Worm (Caenorhabditis elegans) whole organism, late embryonic: ENCODE results near the gene F18C5.5.

Experiments used
- C08G9.2 ChIP-seq: sonication (generic microtip); optimal IDR thresholded peaks from 2 replicates; lab custom pipeline; 2016; ENCODE audit warnings: mild to moderate bottlenecking, missing genetic modification characterization, moderate library complexity, missing compliant biosample characterization
- C38D4.7 ChIP-seq: fragments of 200-800 bp; sonication (Bioruptor generic); optimal IDR thresholded peaks from 2 replicates; lab custom pipeline; 2018; ENCODE audit warnings: mild to moderate bottlenecking, missing genetic modification characterization, moderate library complexity, missing compliant biosample characterization
- F13H6.1 ChIP-seq: sonication (generic microtip); optimal IDR thresholded peaks from 2 replicates; lab custom pipeline; 2016; ENCODE audit warnings: missing genetic modification characterization, missing compliant biosample characterization
- K02D7.2 ChIP-seq: sonication (generic microtip); optimal IDR thresholded peaks from 2 replicates; lab custom pipeline; 2017; ENCODE audit warnings: mild to moderate bottlenecking, missing genetic modification characterization, missing compliant biosample characterization
- K09A11.1 ChIP-seq: sonication (generic microtip); optimal IDR thresholded peaks from 2 replicates; lab custom pipeline; 2017; ENCODE audit warnings: antibody characterized with exemption, mild to moderate bottlenecking, missing genetic modification characterization, missing compliant biosample characterization; ENCODE audit not compliant: insufficient read depth
- ama-1 ChIP-seq: fragments of 150-350 bp; optimal IDR thresholded peaks from 2 replicates; lab custom pipeline; 2014
- ceh-19 ChIP-seq: fragments of 200-800 bp; sonication (Bioruptor generic); optimal IDR thresholded peaks from 2 replicates; lab custom pipeline; 2018; ENCODE audit warnings: mild to moderate bottlenecking, missing genetic modification characterization, missing compliant biosample characterization
- ceh-24 ChIP-seq: sonication (generic microtip); optimal IDR thresholded peaks from 2 replicates; lab custom pipeline; 2016; ENCODE audit warnings: mild to moderate bottlenecking, missing genetic modification characterization, missing compliant biosample characterization
- ceh-30 ChIP-seq: fragments of 150-350 bp; optimal IDR thresholded peaks from 2 replicates; lab custom pipeline; 2014; ENCODE audit warnings: missing biosample characterization, missing genetic modification characterization
- ceh-34 ChIP-seq: sonication (generic microtip); optimal IDR thresholded peaks from 2 replicates; lab custom pipeline; 2016; ENCODE audit warnings: mild to moderate bottlenecking, missing genetic modification characterization, missing compliant biosample characterization
- ceh-45 ChIP-seq: fragments of 200-800 bp; sonication (Bioruptor generic); IDR thresholded peaks from 2 replicates; pipeline ENCODE4 v1.3.6; 2022; ENCODE audit warnings: missing genetic modification reagents, missing genetic modification characterization, missing compliant biosample characterization
- ceh-48 ChIP-seq: sonication (generic microtip); optimal IDR thresholded peaks from 2 replicates; lab custom pipeline; 2016; ENCODE audit warnings: missing genetic modification characterization, inconsistent platforms, missing compliant biosample characterization
- ceh-9 ChIP-seq: sonication (generic microtip); optimal IDR thresholded peaks from 2 replicates; lab custom pipeline; 2016; ENCODE audit warnings: mild to moderate bottlenecking, missing genetic modification characterization, inconsistent platforms, missing compliant biosample characterization
- dve-1 ChIP-seq: sonication (generic microtip); optimal IDR thresholded peaks from 2 replicates; lab custom pipeline; 2017; ENCODE audit warnings: antibody characterized with exemption, mild to moderate bottlenecking, missing genetic modification characterization, missing compliant biosample characterization
- ets-4 ChIP-seq: sonication (generic microtip); optimal IDR thresholded peaks from 2 replicates; lab custom pipeline; 2016; ENCODE audit warnings: missing genetic modification characterization, missing compliant biosample characterization
- eyg-1 ChIP-seq: sonication (generic microtip); optimal IDR thresholded peaks from 2 replicates; lab custom pipeline; 2016; ENCODE audit warnings: missing genotype, missing genetic modification characterization, missing compliant biosample characterization
- fkh-10 ChIP-seq: fragments of 150-350 bp; optimal IDR thresholded peaks from 2 replicates; lab custom pipeline; 2014; ENCODE audit warnings: missing biosample characterization, missing genetic modification reagents, missing genetic modification characterization
- fkh-6 ChIP-seq: sonication (generic microtip); optimal IDR thresholded peaks from 2 replicates; lab custom pipeline; 2016; ENCODE audit warnings: missing genetic modification characterization, missing compliant biosample characterization
- hlh-15 ChIP-seq: sonication (generic microtip); optimal IDR thresholded peaks from 2 replicates; lab custom pipeline; 2016; ENCODE audit warnings: missing genetic modification characterization, missing compliant biosample characterization
- hlh-6 ChIP-seq: sonication (generic microtip); optimal IDR thresholded peaks from 2 replicates; lab custom pipeline; 2016; ENCODE audit warnings: missing genotype, missing genetic modification characterization, missing compliant biosample characterization
- hlh-8 ChIP-seq: sonication (generic microtip); optimal IDR thresholded peaks from 2 replicates; lab custom pipeline; 2016; ENCODE audit warnings: missing genotype, missing genetic modification characterization, missing compliant biosample characterization
- lim-6 ChIP-seq: sonication (generic microtip); optimal IDR thresholded peaks from 2 replicates; lab custom pipeline; 2016; ENCODE audit warnings: missing genetic modification characterization, missing compliant biosample characterization
- lin-11 ChIP-seq: fragments of 200-800 bp; sonication (Bioruptor generic); optimal IDR thresholded peaks from 2 replicates; lab custom pipeline; 2018; ENCODE audit warnings: mild to moderate bottlenecking, missing genetic modification characterization, missing compliant biosample characterization
- mec-3 ChIP-seq: sonication (generic microtip); optimal IDR thresholded peaks from 2 replicates; lab custom pipeline; 2016; ENCODE audit warnings: borderline replicate concordance, missing genetic modification characterization, missing compliant biosample characterization
- nhr-232 ChIP-seq: sonication (generic microtip); optimal IDR thresholded peaks from 2 replicates; lab custom pipeline; 2016; ENCODE audit warnings: missing genetic modification characterization, missing compliant biosample characterization
- odd-2 ChIP-seq: sonication (generic microtip); optimal IDR thresholded peaks from 2 replicates; lab custom pipeline; 2017; ENCODE audit warnings: antibody characterized with exemption, mild to moderate bottlenecking, missing genetic modification characterization, missing compliant biosample characterization
- pag-3 ChIP-seq: sonication (generic microtip); optimal IDR thresholded peaks from 2 replicates; lab custom pipeline; 2016; ENCODE audit warnings: missing compliant biosample characterization, missing genetic modification characterization, borderline replicate concordance
- pat-9 ChIP-seq: fragments of 200-800 bp; sonication (Bioruptor generic); optimal IDR thresholded peaks from 2 replicates; lab custom pipeline; 2018; ENCODE audit warnings: mild to moderate bottlenecking, missing genetic modification characterization, moderate library complexity, missing compliant biosample characterization
- pha-2 ChIP-seq: sonication (generic microtip); optimal IDR thresholded peaks from 2 replicates; lab custom pipeline; 2017; ENCODE audit warnings: mild to moderate bottlenecking, missing genetic modification characterization, missing compliant biosample characterization
- pqm-1 ChIP-seq: sonication (generic microtip); optimal IDR thresholded peaks from 2 replicates; lab custom pipeline; 2016; ENCODE audit warnings: missing genetic modification characterization, missing compliant biosample characterization
- ref-2 ChIP-seq: sonication (generic microtip); optimal IDR thresholded peaks from 2 replicates; lab custom pipeline; 2016; ENCODE audit warnings: missing genetic modification characterization, missing compliant biosample characterization
- rnt-1 ChIP-seq: sonication (generic microtip); optimal IDR thresholded peaks from 2 replicates; lab custom pipeline; 2016; ENCODE audit warnings: missing genetic modification characterization, missing compliant biosample characterization
- sdc-2 ChIP-seq: sonication (generic microtip); optimal IDR thresholded peaks from 2 replicates; lab custom pipeline; 2016; ENCODE audit warnings: missing genotype, missing genetic modification characterization, missing compliant biosample characterization
- syd-9 ChIP-seq: sonication (generic microtip); optimal IDR thresholded peaks from 2 replicates; lab custom pipeline; 2016; ENCODE audit warnings: mild to moderate bottlenecking, missing genetic modification characterization, moderate library complexity, missing compliant biosample characterization
- tbx-7 ChIP-seq: sonication (generic microtip); optimal IDR thresholded peaks from 2 replicates; lab custom pipeline; 2016; ENCODE audit warnings: missing genotype, missing genetic modification characterization, missing compliant biosample characterization
- ttx-3 ChIP-seq: sonication (generic microtip); optimal IDR thresholded peaks from 2 replicates; lab custom pipeline; 2016; ENCODE audit warnings: missing genetic modification reagents, missing genetic modification characterization, missing compliant biosample characterization
- unc-3 ChIP-seq, 2 experiments: fragments of 200-800 bp in 1 of 2; sonication (Bioruptor generic) in 1 of 2; sonication (generic microtip) in 1 of 2; conservative IDR thresholded peaks in 1 of 2; optimal IDR thresholded peaks in 1 of 2; 2 replicates each; pipeline versions ENCODE4 v1.3.6 to Lab custom; 2016 to 2022; ENCODE audit warnings: missing compliant biosample characterization in 2 of 2, missing genetic modification characterization in 2 of 2, missing genetic modification reagents in 1 of 2
- unc-86 ChIP-seq: sonication (generic microtip); optimal IDR thresholded peaks from 2 replicates; lab custom pipeline; 2016; ENCODE audit warnings: missing genetic modification characterization, missing compliant biosample characterization

Gene F18C5.5

ce11 chrII:6581236-6581635 is 14.7 kb upstream of the F18C5.5 start, which contains the start of gene C56C10.6:
C56C10.6 (minus strand) TSS chrII:6581336.
- TF ChIP-seq F13H6.1 (tag; lab: Kevin White, UChicago) (no peak), pat-9 (no peak), sdc-2 (tag; lab: Kevin White, UChicago) (no peak), unc-86 (tag; lab: Kevin White, UChicago) (no peak), pha-2 (tag; lab: Kevin White, UChicago) (no peak), ref-2 (tag; lab: Kevin White, UChicago) (no peak), nhr-232 (tag; lab: Kevin White, UChicago) (no peak)

ce11 chrII:6578378-6578777 is 11.8 kb upstream of the F18C5.5 start, which contains the start of gene sra-31:
sra-31 (minus strand) TSS chrII:6578478.
- TF ChIP-seq rnt-1 (tag; lab: Kevin White, UChicago) (no peak), lin-11 (no peak), syd-9 (tag; lab: Kevin White, UChicago) (no peak), fkh-6 (no peak), mec-3 (tag; lab: Kevin White, UChicago) (no peak), eyg-1 (tag; lab: Kevin White, UChicago) (no peak), ceh-24 (no peak), pqm-1 (no peak), ets-4 (tag; lab: Kevin White, UChicago) (no peak), tbx-7 (tag; lab: Kevin White, UChicago) (no peak), ceh-19 (GFP tag; lab: Kevin White, UChicago) (no peak), ceh-9 (tag; lab: Kevin White, UChicago) (no peak), ceh-45 (GFP tag; lab: Robert Waterston, UW) (no peak)
- TF ChIP-seq, all 69 proteins: peak for 0

DNA sequence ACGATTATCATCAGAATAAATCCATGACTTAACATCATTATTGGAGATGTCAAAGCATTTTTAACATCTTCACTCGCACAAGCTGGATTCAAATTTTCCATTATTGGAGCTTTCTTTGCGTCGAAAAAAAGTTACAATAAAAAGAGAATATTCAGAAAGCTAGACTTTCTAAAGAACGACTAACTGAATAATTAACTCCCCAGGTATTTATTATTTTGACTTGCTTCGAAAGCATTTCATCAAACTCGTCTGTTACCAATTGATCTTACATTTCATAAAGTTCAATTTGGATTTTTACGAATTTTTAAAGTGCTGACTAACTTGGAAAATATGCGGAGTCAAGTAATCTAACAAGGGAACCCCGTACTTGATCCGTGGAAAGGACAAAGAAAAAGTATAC is 9.1 kb upstream of the F18C5.5 start, which contains the start of gene sra-29:
Gene sra-29, minus strand, starts transcription at position 101 of the 400 bp plus-strand sequence.
- TF ChIP-seq odd-2 (tag; lab: Kevin White, UChicago) (no peak), eyg-1 (tag; lab: Kevin White, UChicago) (no peak), pag-3 (tag; lab: Kevin White, UChicago) (no peak), dve-1 (tag; lab: Kevin White, UChicago) (no peak), ceh-34 (tag; lab: Kevin White, UChicago) (no peak), ceh-19 (GFP tag; lab: Kevin White, UChicago) (no peak), F13H6.1 (tag; lab: Kevin White, UChicago) (no peak), ama-1 (lab: Kevin White, UChicago) (no peak), fkh-10 (no peak), rnt-1 (tag; lab: Kevin White, UChicago) (no peak), C08G9.2 (tag; lab: Kevin White, UChicago) (no peak), C38D4.7 (GFP tag; lab: Kevin White, UChicago) (no peak), mec-3 (tag; lab: Kevin White, UChicago) (no peak), K09A11.1 (tag; lab: Kevin White, UChicago) (no peak), ceh-30 (tag; lab: Kevin White, UChicago) (no peak), ceh-48 (tag; lab: Kevin White, UChicago) (no peak), hlh-6 (no peak), lim-6 (no peak), ref-2 (tag; lab: Kevin White, UChicago) (no peak)

ce11 chrII:6573677-6574076 is 7.1 kb upstream of the F18C5.5 start, which contains the start of gene sra-28:
sra-28 (minus strand) TSS chrII:6573777.
- no peak for TF ChIP-seq C08G9.2 (tag; lab: Kevin White, UChicago)
- no peak for TF ChIP-seq ceh-30 (tag; lab: Kevin White, UChicago)
- no peak for TF ChIP-seq hlh-8 (tag; lab: Kevin White, UChicago)
- no peak for TF ChIP-seq pat-9
- no peak for TF ChIP-seq fkh-10
- TF ChIP-seq K09A11.1 (tag; lab: Kevin White, UChicago) = no peak
- no peak for TF ChIP-seq K02D7.2
- no peak for TF ChIP-seq unc-3 (GFP tag; conservative IDR thresholded peaks at IDR 0.05; lab: Robert Waterston, UW)
- no peak for TF ChIP-seq unc-3 (tag; optimal IDR thresholded peaks at IDR 0.05; lab: Kevin White, UChicago)
- TF ChIP-seq hlh-6 = no peak
- no peak for TF ChIP-seq ttx-3 (tag; lab: Kevin White, UChicago)
- TF ChIP-seq hlh-15 = no peak
- no peak for TF ChIP-seq ceh-48 (tag; lab: Kevin White, UChicago)
- TF ChIP-seq dve-1 (tag; lab: Kevin White, UChicago) = no peak
- TF ChIP-seq, all 69 proteins: peak for 0
